Fruit fly (Drosophila melanogaster): ENCODE data around the gene CG12684.
A peak's percentile ranks its signal among the peaks of the same experiment; 100 is the strongest.

Gene CG12684

DNA sequence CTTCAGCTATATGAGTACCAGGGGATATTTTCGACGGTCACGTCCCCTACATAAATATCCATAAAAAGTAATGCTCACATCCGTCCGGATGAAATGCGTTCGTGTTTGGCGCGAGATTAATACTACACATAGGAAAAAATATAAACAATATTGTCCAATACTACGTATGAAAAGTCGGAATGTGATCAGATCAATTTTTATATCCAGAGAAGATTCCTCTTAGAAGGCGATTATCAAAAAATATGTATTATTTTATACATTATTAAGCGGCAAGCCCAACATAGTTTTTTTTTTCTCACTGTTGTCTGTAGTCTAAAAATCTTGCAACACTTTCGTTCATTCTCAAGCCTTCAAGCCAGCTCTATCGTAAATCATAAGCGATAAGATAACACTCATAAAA lies 2.2 kb upstream of the CG12684 start (continued):
- TF ChIP-seq lola (GFP tag; optimal IDR thresholded peaks at IDR 0.05) (peak in 1 of 3 experiments; percentile 47), croc (GFP tag; conservative IDR thresholded peaks at IDR 0.05) (peak; percentile 36; the same call in 1 of the 3 replicates), vvl (GFP tag; IDR thresholded peaks at IDR 0.05) (peak; percentile 58; the same call in 1 of the 2 replicates), unpg (GFP tag; optimal IDR thresholded peaks at IDR 0.05) (peak; percentile 19), phol (tag; optimal IDR thresholded peaks at IDR 0.05) (peak; percentile 35), Usf (GFP tag; optimal IDR thresholded peaks at IDR 0.05) (peak; percentile 3), trem (tag; optimal IDR thresholded peaks at IDR 0.05) (peak; percentile 31), CG8924 (tag; optimal IDR thresholded peaks at IDR 0.05) (peak; percentile 31), CG10267 (tag; optimal IDR thresholded peaks at IDR 0.05) (peak; percentile 33), CG17328 (GFP tag; IDR thresholded peaks at IDR 0.05) (peak; percentile 42; the same call in 1 of the 2 replicates), eve (GFP tag; optimal IDR thresholded peaks at IDR 0.05) (peak in 1 of 2 experiments; percentile 23), bsh (GFP tag; optimal IDR thresholded peaks at IDR 0.05) (peak in 1 of 2 experiments; percentile 62), sens (GFP tag) (peak; percentile 78), CG12104 (GFP tag; optimal IDR thresholded peaks at IDR 0.05) (no peak), D (optimal IDR thresholded peaks at IDR 0.05) (no peak), D (GFP tag; optimal IDR thresholded peaks at IDR 0.05) (peak; percentile 27), tna (GFP tag; IDR thresholded peaks at IDR 0.05; ENCODE audit: partially characterized antibody) (no peak), corto (GFP tag; optimal IDR thresholded peaks at IDR 0.05) (no peak), Ssrp (tag; optimal IDR thresholded peaks at IDR 0.05) (peak; percentile 26), Bgb (GFP tag; IDR thresholded peaks at IDR 0.05; ENCODE audit: partially characterized antibody) (no peak), CG3407 (GFP tag; optimal IDR thresholded peaks at IDR 0.05) (no peak), hkb (optimal IDR thresholded peaks at IDR 0.05) (no peak), hkb (GFP tag; IDR thresholded peaks at IDR 0.05) (0 out of 2 replicates have a peak, but pooled peaks have one; percentile 37), CoRest (tag; optimal IDR thresholded peaks at IDR 0.05) (peak; percentile 23), CG7928 (GFP tag; optimal IDR thresholded peaks at IDR 0.05) (no peak), crp (GFP tag; optimal IDR thresholded peaks at IDR 0.05) (no peak), gro (GFP tag; optimal IDR thresholded peaks at IDR 0.05) (no peak), CG3838 (GFP tag; optimal IDR thresholded peaks at IDR 0.05) (no peak), CG4404 (GFP tag; IDR thresholded peaks at IDR 0.05) (peak; percentile 34), CG14710 (tag; optimal IDR thresholded peaks at IDR 0.05) (peak; percentile 33), CG17361 (GFP tag; IDR thresholded peaks at IDR 0.05) (peak; percentile 41; the same call in 2 of the 3 replicates), ara (GFP tag; IDR thresholded peaks at IDR 0.05) (peak; percentile 39; the same call in 1 of the 2 replicates), peb (GFP tag; IDR thresholded peaks at IDR 0.05) (0 out of 2 replicates have a peak, but pooled peaks have one; percentile 26), zfh1 (GFP tag; IDR thresholded peaks at IDR 0.05) (peak; percentile 52; the same call in 1 of the 3 replicates), CG33557 (GFP tag; optimal IDR thresholded peaks at IDR 0.05) (peak; percentile 20), CG1647 (GFP tag; optimal IDR thresholded peaks at IDR 0.05) (no peak), Blimp-1 (GFP tag; optimal IDR thresholded peaks at IDR 0.05) (peak; percentile 42), CG7839 (tag; optimal IDR thresholded peaks at IDR 0.05) (peak; percentile 44), Pdp1 (GFP tag; optimal IDR thresholded peaks at IDR 0.05) (peak in 1 of 2 experiments; percentile 5), fd96Cb (tag; optimal IDR thresholded peaks at IDR 0.05) (peak; percentile 17), CG17612 (GFP tag; IDR thresholded peaks at IDR 0.05) (no peak), CG9727 (GFP tag; optimal IDR thresholded peaks at IDR 0.05) (peak; percentile 50), tio (GFP tag; optimal IDR thresholded peaks at IDR 0.05) (no peak), CG4424 (GFP tag; optimal IDR thresholded peaks at IDR 0.05) (peak; percentile 27), CG18262 (tag; optimal IDR thresholded peaks at IDR 0.05) (peak; percentile 55), pros (GFP tag; optimal IDR thresholded peaks at IDR 0.05) (no peak), chinmo (GFP tag; IDR thresholded peaks at IDR 0.05; ENCODE audit: partially characterized antibody) (no peak), so (GFP tag; IDR thresholded peaks at IDR 0.05) (no peak), Ets65A (GFP tag) (peak; percentile 71), CG11504 (tag; optimal IDR thresholded peaks at IDR 0.05) (peak; percentile 36)

All from whole organism, embryonic.